Worm (Caenorhabditis elegans): ENCODE results near the gene lido-18.

ce11 chrIII:7622922-7623321, 39.2 kb upstream of the lido-18 start:
- TF ChIP-seq unc-62 (GFP tag; optimal IDR thresholded peaks at IDR 0.05) (no peak), ztf-11 (tag; optimal IDR thresholded peaks at IDR 0.05) (no peak), nhr-12 (tag; optimal IDR thresholded peaks at IDR 0.05) (no peak), nhr-237 (tag; optimal IDR thresholded peaks at IDR 0.05) (no peak), nhr-76 (tag; optimal IDR thresholded peaks at IDR 0.05) (no peak), bed-3 (GFP tag; optimal IDR thresholded peaks at IDR 0.05) (no peak), lin-32 (GFP tag; optimal IDR thresholded peaks at IDR 0.05) (no peak)

Measured in whole organism, mixed stage, embryonic.